Fruit fly (Drosophila melanogaster) whole organism, embryonic: ENCODE results near the gene Pgd.

Source experiments
- Atf-2 ChIP-seq: fragments of 200-800 bp; sonication (Bioruptor generic); optimal IDR thresholded peaks from 2 replicates; lab custom pipeline; 2016; ENCODE audit warnings: missing biosample characterization, missing genetic modification characterization
- B-H1 ChIP-seq: fragments of 200-800 bp; sonication (Bioruptor generic); IDR thresholded peaks from 3 replicates; pipeline ENCODE4 v1.3.6; 2022; ENCODE audit warnings: missing biosample characterization, missing genetic modification characterization
- CG10431 ChIP-seq: fragments of 200-800 bp; sonication (Bioruptor generic); optimal IDR thresholded peaks from 3 replicates; lab custom pipeline; 2018; ENCODE audit warnings: missing biosample characterization, mild to moderate bottlenecking, missing genetic modification characterization
- CG10979 ChIP-seq: fragments of 200-800 bp; sonication (Bioruptor generic); optimal IDR thresholded peaks from 2 replicates; lab custom pipeline; 2018; ENCODE audit warnings: missing biosample characterization, mild to moderate bottlenecking, missing genetic modification characterization, moderate library complexity
- CG11504 ChIP-seq: fragments of 200-800 bp; sonication (Bioruptor generic); optimal IDR thresholded peaks from 3 replicates; lab custom pipeline; 2019; ENCODE audit warnings: missing biosample characterization, mild to moderate bottlenecking, missing genetic modification characterization, moderate library complexity
- CG11560 ChIP-seq: fragments of 200-800 bp; sonication (Bioruptor generic); IDR thresholded peaks from 3 replicates; pipeline ENCODE4 v1.3.6; 2022; ENCODE audit warnings: missing biosample characterization, missing genetic modification characterization
- CG12299 ChIP-seq: fragments of 200-800 bp; sonication (Bioruptor generic); optimal IDR thresholded peaks from 2 replicates; lab custom pipeline; 2018; ENCODE audit warnings: missing biosample characterization, mild to moderate bottlenecking, missing genetic modification characterization
- CG15696 ChIP-seq: fragments of 200-800 bp; sonication (Bioruptor generic); optimal IDR thresholded peaks from 2 replicates; lab custom pipeline; 2019; ENCODE audit warnings: missing biosample characterization, mild to moderate bottlenecking, missing genetic modification characterization, moderate library complexity
- CG17912 ChIP-seq: fragments of 200-800 bp; sonication (Bioruptor generic); optimal IDR thresholded peaks from 2 replicates; lab custom pipeline; 2018; ENCODE audit warnings: missing biosample characterization, mild to moderate bottlenecking, missing genetic modification characterization
- CG18476 ChIP-seq: fragments of 200-800 bp; sonication (Bioruptor generic); optimal IDR thresholded peaks from 2 replicates; lab custom pipeline; 2016; ENCODE audit warnings: missing biosample characterization, mild to moderate bottlenecking, missing genetic modification characterization
- CG2199 ChIP-seq: fragments of 200-800 bp; sonication (Bioruptor generic); IDR thresholded peaks from 3 replicates; pipeline ENCODE4 v1.3.6; 2022; ENCODE audit warnings: missing biosample characterization, missing genetic modification characterization
- CG2712 ChIP-seq: fragments of 200-800 bp; optimal IDR thresholded peaks from 3 replicates; lab custom pipeline; 2019; ENCODE audit warnings: missing biosample characterization, mild to moderate bottlenecking, missing genetic modification characterization, moderate library complexity
- CG31224 ChIP-seq: fragments of 200-800 bp; sonication (Bioruptor generic); IDR thresholded peaks from 2 replicates; pipeline ENCODE4 v1.3.6; 2022; ENCODE audit warnings: missing biosample characterization, missing genetic modification characterization
- CG31441 ChIP-seq: fragments of 200-800 bp; sonication (Bioruptor generic); IDR thresholded peaks from 2 replicates; pipeline ENCODE4 v1.3.6; 2022; ENCODE audit warnings: missing biosample characterization, missing genetic modification characterization
- CG34224 ChIP-seq: fragments of 200-800 bp; sonication (Bioruptor generic); IDR thresholded peaks from 3 replicates; pipeline ENCODE4 v1.3.6; 2022; ENCODE audit warnings: missing biosample characterization, missing genetic modification characterization; ENCODE audit not compliant: partially characterized antibody
- CG34422 ChIP-seq: fragments of 200-800 bp; sonication (Bioruptor generic); IDR thresholded peaks from 3 replicates; pipeline ENCODE4 v1.3.6; 2022; ENCODE audit warnings: missing biosample characterization, missing genetic modification characterization
- CG4854 ChIP-seq: fragments of 200-800 bp; sonication (Bioruptor generic); optimal IDR thresholded peaks from 2 replicates; lab custom pipeline; 2016; ENCODE audit warnings: missing biosample characterization, missing genetic modification characterization, inconsistent platforms
- CG5953 ChIP-seq: fragments of 200-800 bp; sonication (Bioruptor generic); IDR thresholded peaks from 2 replicates; pipeline ENCODE4 v1.3.6; 2022; ENCODE audit warnings: missing biosample characterization, missing genetic modification characterization
- CG8359 ChIP-seq: fragments of 200-800 bp; sonication (Bioruptor generic); optimal IDR thresholded peaks from 2 replicates; lab custom pipeline; 2017; ENCODE audit warnings: missing biosample characterization, mild to moderate bottlenecking, missing genetic modification characterization, borderline replicate concordance
- CG8478 ChIP-seq: fragments of >200 bp; optimal IDR thresholded peaks from 2 replicates; lab custom pipeline; 2018
- CHES-1-like ChIP-seq: fragments of 200-800 bp; sonication (Bioruptor generic); optimal IDR thresholded peaks from 2 replicates; lab custom pipeline; 2016; ENCODE audit warnings: missing biosample characterization, missing genetic modification characterization
- HLH3B ChIP-seq: fragments of 200-800 bp; sonication (Bioruptor generic); IDR thresholded peaks from 2 replicates; pipeline ENCODE4 v1.3.6; 2022; ENCODE audit warnings: missing biosample characterization, missing genetic modification characterization
- HmgZ ChIP-seq: fragments of 200-800 bp; sonication (Bioruptor generic); optimal IDR thresholded peaks from 2 replicates; lab custom pipeline; 2018; ENCODE audit warnings: missing biosample characterization, mild to moderate bottlenecking, missing genetic modification characterization
- Hsf ChIP-seq: fragments of 200-800 bp; sonication (Bioruptor generic); optimal IDR thresholded peaks from 3 replicates; lab custom pipeline; 2016; ENCODE audit warnings: missing biosample characterization, missing genetic modification characterization
- Lhr ChIP-seq: fragments of 200-800 bp; sonication (Bioruptor generic); optimal IDR thresholded peaks from 3 replicates; lab custom pipeline; 2017; ENCODE audit warnings: mild to moderate bottlenecking, missing biosample characterization, missing genetic modification reagents, missing genetic modification characterization
- Mrtf ChIP-seq: fragments of 200-800 bp; sonication (Bioruptor generic); IDR thresholded peaks from 3 replicates; pipeline ENCODE4 v1.3.6; 2022; ENCODE audit warnings: missing biosample characterization, missing genetic modification characterization
- Optix ChIP-seq: fragments of 200-800 bp; sonication (Bioruptor generic); IDR thresholded peaks from 3 replicates; pipeline ENCODE4 v1.3.6; 2022; ENCODE audit warnings: missing biosample characterization, missing genetic modification characterization
- Rx ChIP-seq: fragments of 200-800 bp; sonication (Bioruptor generic); IDR thresholded peaks from 2 replicates; pipeline ENCODE4 v1.3.6; 2022; ENCODE audit warnings: missing biosample characterization, missing genetic modification characterization
- Scr ChIP-seq: fragments of 200-800 bp; sonication (Bioruptor generic); IDR thresholded peaks from 2 replicates; pipeline ENCODE4 v1.3.6; 2022; ENCODE audit warnings: missing biosample characterization, missing genetic modification characterization; ENCODE audit not compliant: partially characterized antibody
- Vsx1 ChIP-seq: fragments of 200-800 bp; sonication (Bioruptor generic); optimal IDR thresholded peaks from 2 replicates; lab custom pipeline; 2017; ENCODE audit warnings: missing biosample characterization, mild to moderate bottlenecking, missing genetic modification characterization, missing genetic modification reagents
- bbx ChIP-seq: fragments of 200-800 bp; sonication (Bioruptor generic); IDR thresholded peaks from 2 replicates; pipeline ENCODE4 v1.3.6; 2022; ENCODE audit warnings: missing biosample characterization, missing genetic modification characterization; ENCODE audit not compliant: partially characterized antibody
- br ChIP-seq: fragments of >200 bp; optimal IDR thresholded peaks from 2 replicates; lab custom pipeline; 2017
- caup ChIP-seq: fragments of 200-800 bp; sonication (Bioruptor generic); optimal IDR thresholded peaks from 3 replicates; lab custom pipeline; 2017; ENCODE audit warnings: missing biosample characterization, mild to moderate bottlenecking, missing genetic modification characterization, moderate library complexity; ENCODE audit not compliant: severe bottlenecking
- cwo ChIP-seq: fragments of 200-800 bp; sonication (Bioruptor generic); optimal IDR thresholded peaks from 3 replicates; lab custom pipeline; 2017; ENCODE audit warnings: missing biosample characterization, missing genetic modification characterization, mild to moderate bottlenecking, moderate library complexity, missing genetic modification reagents
- dimm ChIP-seq: fragments of 200-800 bp; sonication (Bioruptor generic); IDR thresholded peaks from 2 replicates; pipeline ENCODE4 v1.3.6; 2022; ENCODE audit warnings: missing biosample characterization, missing genetic modification characterization
- emc ChIP-seq: fragments of 200-800 bp; sonication (Bioruptor generic); optimal IDR thresholded peaks from 2 replicates; lab custom pipeline; 2016; ENCODE audit warnings: missing biosample characterization, missing genetic modification characterization
- gcm2 ChIP-seq: fragments of 200-800 bp; sonication (Bioruptor generic); optimal IDR thresholded peaks from 2 replicates; lab custom pipeline; 2016; ENCODE audit warnings: missing biosample characterization, missing genetic modification characterization
- gem ChIP-seq: fragments of 200-800 bp; sonication (Bioruptor generic); optimal IDR thresholded peaks from 2 replicates; lab custom pipeline; 2019; ENCODE audit warnings: missing biosample characterization, mild to moderate bottlenecking, missing genetic modification characterization, moderate library complexity
- jigr1 ChIP-seq: fragments of 200-800 bp; sonication (Bioruptor generic); IDR thresholded peaks from 3 replicates; pipeline ENCODE4 v1.3.6; 2022; ENCODE audit warnings: missing biosample characterization, missing genetic modification characterization
- jumu ChIP-seq: fragments of 200-800 bp; sonication (Bioruptor generic); optimal IDR thresholded peaks from 3 replicates; lab custom pipeline; 2016; ENCODE audit warnings: missing biosample characterization, missing genetic modification characterization
- mld ChIP-seq: fragments of 200-800 bp; sonication (Bioruptor generic); IDR thresholded peaks from 3 replicates; pipeline ENCODE4 v1.3.6; 2022; ENCODE audit warnings: missing biosample characterization, missing genetic modification characterization; ENCODE audit not compliant: partially characterized antibody
- nerfin-1 ChIP-seq: fragments of 200-800 bp; sonication (Bioruptor generic); optimal IDR thresholded peaks from 3 replicates; lab custom pipeline; 2019; ENCODE audit warnings: missing biosample characterization, mild to moderate bottlenecking, missing genetic modification characterization, moderate library complexity
- oc ChIP-seq: fragments of 200-800 bp; sonication (Bioruptor generic); optimal IDR thresholded peaks from 2 replicates; lab custom pipeline; 2018; ENCODE audit warnings: missing biosample characterization, mild to moderate bottlenecking, missing genetic modification characterization, moderate library complexity
- pros ChIP-seq: fragments of 200-800 bp; sonication (Bioruptor generic); optimal IDR thresholded peaks from 3 replicates; lab custom pipeline; 2019; ENCODE audit warnings: missing biosample characterization, mild to moderate bottlenecking, missing genetic modification characterization, moderate library complexity
- sr ChIP-seq: fragments of 200-800 bp; sonication (Bioruptor generic); IDR thresholded peaks from 3 replicates; pipeline ENCODE4 v1.3.6; 2022; ENCODE audit warnings: missing biosample characterization, missing genetic modification characterization
- ssp ChIP-seq: fragments of 200-800 bp; sonication (Bioruptor generic); IDR thresholded peaks from 2 replicates; pipeline ENCODE4 v1.3.6; 2022; ENCODE audit warnings: missing biosample characterization, missing genetic modification characterization
- tll ChIP-seq, 2 experiments: fragments of 200-800 bp in 1 of 2; fragments of >200 bp in 1 of 2; sonication (Bioruptor generic) in 1 of 2; optimal IDR thresholded peaks; 2 replicates each; lab custom pipeline; 2017 to 2019; ENCODE audit warnings: missing biosample characterization in 2 of 2, missing genetic modification characterization in 2 of 2, mild to moderate bottlenecking in 1 of 2, moderate library complexity in 1 of 2
- ttk ChIP-seq: fragments of 200-800 bp; sonication (Bioruptor generic); IDR thresholded peaks from 2 replicates; pipeline ENCODE4 v2.1.2; 2022; ENCODE audit warnings: missing biosample characterization, missing genetic modification characterization
- wor ChIP-seq: fragments of 200-800 bp; sonication (Bioruptor generic); IDR thresholded peaks from 2 replicates; pipeline ENCODE4 v1.3.6; 2022; ENCODE audit warnings: missing biosample characterization, missing genetic modification characterization
- zf30C ChIP-seq: fragments of 200-800 bp; sonication (Bioruptor generic); optimal IDR thresholded peaks from 3 replicates; lab custom pipeline; 2018; ENCODE audit warnings: missing biosample characterization, mild to moderate bottlenecking, missing genetic modification characterization

Pgd gene

DNA sequence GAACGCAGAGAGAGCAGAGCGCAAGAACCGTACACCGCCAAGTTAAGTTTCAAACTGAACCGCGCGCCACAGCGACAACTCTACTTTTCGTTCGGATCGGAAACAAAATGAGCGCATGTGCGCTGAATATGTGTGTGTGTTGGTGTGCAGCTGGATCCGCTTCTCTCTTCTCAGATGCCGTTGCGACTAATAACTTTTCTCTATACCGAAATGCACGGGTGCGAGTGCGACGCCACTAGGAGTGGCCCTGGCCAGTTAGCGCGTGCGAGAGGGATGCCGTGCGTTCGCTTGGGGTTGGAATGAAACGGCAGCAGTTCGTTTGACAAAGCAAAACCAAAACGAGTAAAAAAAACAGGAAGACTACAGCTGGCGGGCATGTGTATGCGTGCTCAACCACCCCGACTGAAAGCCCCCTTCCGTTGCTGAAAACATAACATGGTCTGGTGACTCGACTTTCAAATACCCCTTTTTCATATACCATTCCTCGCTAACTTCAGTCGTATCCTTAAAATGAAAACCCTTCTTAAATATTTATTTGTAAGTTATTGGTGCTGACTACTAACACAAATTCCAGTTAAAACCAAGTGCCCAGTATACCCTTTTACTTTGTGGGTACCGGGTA is 8.0 kb upstream of the Pgd start (continued):
- peak; percentile 100 for TF ChIP-seq B-H1 (GFP tag; lab: Robert Waterston, UW)
- peak; percentile 99 for TF ChIP-seq Vsx1
- TF ChIP-seq Lhr (GFP tag; lab: Kevin White, UChicago): peak; percentile 99
- peak; percentile 100 for TF ChIP-seq CG10979
- peak; percentile 100 for TF ChIP-seq CG2199 (GFP tag; lab: Robert Waterston, UW)
- TF ChIP-seq nerfin-1 (tag; lab: Kevin White, UChicago): peak; percentile 100
- peak; percentile 96 for TF ChIP-seq CG11560 (tag; lab: Robert Waterston, UW)
- peak; percentile 100 for TF ChIP-seq CG34422 (GFP tag; lab: Robert Waterston, UW)
- peak; percentile 100 for TF ChIP-seq oc
- TF ChIP-seq HLH3B (GFP tag; lab: Robert Waterston, UW): peak; percentile 100
- no peak for TF ChIP-seq pros (GFP tag; lab: Kevin White, UChicago)
- TF ChIP-seq wor (GFP tag; lab: Robert Waterston, UW): peak; percentile 100
- peak; percentile 100 for TF ChIP-seq Atf-2 (GFP tag; lab: Kevin White, UChicago)
- peak; percentile 100 for TF ChIP-seq CG15696 (tag; lab: Kevin White, UChicago)
- TF ChIP-seq Mrtf (GFP tag; lab: Robert Waterston, UW): peak; percentile 100
- peak; percentile 100 for TF ChIP-seq ttk
- TF ChIP-seq CG12299 (tag; lab: Kevin White, UChicago): peak; percentile 100
- TF ChIP-seq CHES-1-like (GFP tag; lab: Kevin White, UChicago): peak; percentile 100
- peak; percentile 99 for TF ChIP-seq CG18476 (GFP tag; lab: Kevin White, UChicago)
- TF ChIP-seq HmgZ (tag; lab: Kevin White, UChicago): peak; percentile 100
- TF ChIP-seq Scr (GFP tag; lab: Robert Waterston, UW): no peak
- peak; percentile 100 for TF ChIP-seq CG4854
- no peak; the same call in 2 of the 3 replicates for TF ChIP-seq CG34224 (GFP tag; lab: Robert Waterston, UW)
- peak; percentile 99 for TF ChIP-seq CG31224 (GFP tag; lab: Robert Waterston, UW)
- peak; percentile 100 for TF ChIP-seq jigr1
- TF ChIP-seq CG11504 (tag; lab: Kevin White, UChicago): peak; percentile 99
- TF ChIP-seq cwo (GFP tag; lab: Kevin White, UChicago): peak; percentile 98
- peak; percentile 99 for TF ChIP-seq gcm2 (GFP tag; lab: Kevin White, UChicago)
- peak; percentile 100 for TF ChIP-seq sr (GFP tag; lab: Robert Waterston, UW)
- TF ChIP-seq bbx: peak; percentile 36; the same call in 1 of the 2 replicates
- TF ChIP-seq emc (GFP tag; lab: Kevin White, UChicago): peak; percentile 100
- TF ChIP-seq mld (GFP tag; lab: Robert Waterston, UW): no peak
- TF ChIP-seq Rx (GFP tag; lab: Robert Waterston, UW): peak; percentile 100
- peak; percentile 100 for TF ChIP-seq Hsf
- peak; percentile 79 for TF ChIP-seq CG31441
- TF ChIP-seq CG17912 (GFP tag; lab: Kevin White, UChicago): peak; percentile 100
- peak; percentile 98 for TF ChIP-seq CG8359 (GFP tag; lab: Kevin White, UChicago)
- peak; percentile 100 for TF ChIP-seq CG5953
- peak; percentile 99 for TF ChIP-seq CG10431 (GFP tag; lab: Kevin White, UChicago)
- TF ChIP-seq zf30C (GFP tag; lab: Kevin White, UChicago): peak; percentile 18
- peak in 1 of 2 experiments; percentile 92 for TF ChIP-seq tll (GFP tag; optimal IDR thresholded peaks at IDR 0.05; lab: Kevin White, UChicago)
- TF ChIP-seq ssp (GFP tag; lab: Robert Waterston, UW): peak; percentile 97
- no peak for TF ChIP-seq br (lab: Kevin White, UChicago)
- TF ChIP-seq CG8478 (lab: Kevin White, UChicago): peak; percentile 95
- TF ChIP-seq Optix: peak; percentile 100
- TF ChIP-seq dimm (GFP tag; lab: Robert Waterston, UW): peak; percentile 100
- TF ChIP-seq jumu (GFP tag; lab: Kevin White, UChicago): peak; percentile 100
- peak; percentile 100 for TF ChIP-seq gem (tag; lab: Kevin White, UChicago)
- TF ChIP-seq CG2712 (tag; lab: Kevin White, UChicago): peak; percentile 100
- peak; percentile 100 for TF ChIP-seq caup (GFP tag; lab: Kevin White, UChicago)
